Fruit fly (Drosophila melanogaster): ENCODE results near the gene CG32100.

The CG32100 gene

DNA sequence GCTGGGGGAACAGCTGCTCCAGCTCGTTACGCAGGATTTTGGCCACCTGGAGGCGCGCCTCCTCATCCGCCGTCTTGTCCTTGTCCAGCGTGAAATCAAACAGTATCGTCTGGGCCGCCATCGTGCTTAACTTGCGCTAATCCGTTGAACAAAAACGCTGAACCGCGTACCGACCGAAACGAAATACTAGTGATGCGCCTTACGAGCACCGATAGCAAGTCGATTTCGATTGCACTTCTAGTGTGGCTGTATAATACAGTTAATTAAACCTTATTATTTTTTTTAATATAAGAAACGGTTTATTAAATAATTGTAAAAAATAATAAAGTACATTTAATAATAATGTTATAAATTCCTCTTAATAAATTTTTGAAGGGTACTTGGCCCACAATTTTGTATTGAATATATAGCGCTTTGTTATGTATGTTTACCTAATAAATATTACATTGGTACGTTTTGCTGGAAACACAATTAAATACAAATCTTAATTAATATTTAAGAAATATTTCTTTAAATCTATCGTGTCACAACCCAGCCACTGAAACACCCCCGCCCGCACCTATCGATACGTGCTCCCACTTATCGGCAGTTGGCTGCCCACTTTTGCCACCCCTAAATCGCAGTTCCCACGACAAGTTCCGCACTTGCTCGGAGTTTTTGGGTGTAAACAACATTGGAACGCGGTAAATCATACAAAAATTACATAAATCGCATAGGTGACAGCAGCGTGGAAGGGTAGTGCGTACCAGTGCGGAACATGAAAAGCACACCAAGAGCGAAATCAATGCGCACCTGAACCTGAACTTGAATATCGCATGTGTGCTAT, 9.9 kb downstream of the CG32100 start, which contains the start of the genes Sms and INPP5E (continued):
- TF ChIP-seq CG7372 (GFP tag; IDR thresholded peaks at IDR 0.05) (no peak), grau (tag; optimal IDR thresholded peaks at IDR 0.05) (peak; percentile 61), CG30020 (tag; optimal IDR thresholded peaks at IDR 0.05) (peak; percentile 63), gsb (GFP tag; IDR thresholded peaks at IDR 0.05) (no peak), CG32532 (GFP tag; IDR thresholded peaks at IDR 0.05) (peak; percentile 69), CG7357 (GFP tag; IDR thresholded peaks at IDR 0.05) (no peak), slou (GFP tag; optimal IDR thresholded peaks at IDR 0.05) (no peak), gcm2 (GFP tag; optimal IDR thresholded peaks at IDR 0.05) (no peak), gcm (GFP tag; optimal IDR thresholded peaks at IDR 0.05) (peak; percentile 13), CG8290 (GFP tag; optimal IDR thresholded peaks at IDR 0.05) (peak; percentile 20), CG8290 (tag; optimal IDR thresholded peaks at IDR 0.05) (peak in 1 of 2 experiments; percentile 54), repo (GFP tag; optimal IDR thresholded peaks at IDR 0.05) (no peak), NFAT (GFP tag; IDR thresholded peaks at IDR 0.05) (peak; percentile 73), CG17328 (GFP tag; IDR thresholded peaks at IDR 0.05) (no peak), CrebB (tag; optimal IDR thresholded peaks at IDR 0.05) (no peak), disco-r (GFP tag; optimal IDR thresholded peaks at IDR 0.05) (no peak), dmrt11E (tag; optimal IDR thresholded peaks at IDR 0.05) (peak; percentile 72), CG10147 (GFP tag; optimal IDR thresholded peaks at IDR 0.05) (no peak), chn (GFP tag; optimal IDR thresholded peaks at IDR 0.05) (peak; percentile 6), Myb (GFP tag; optimal IDR thresholded peaks at IDR 0.05) (no peak), dimm (GFP tag; IDR thresholded peaks at IDR 0.05) (no peak), aop (GFP tag; IDR thresholded peaks at IDR 0.05) (no peak), Adf1 (GFP tag; IDR thresholded peaks at IDR 0.05) (no peak), CG43689 (GFP tag; IDR thresholded peaks at IDR 0.05) (no peak), hbn (GFP tag; IDR thresholded peaks at IDR 0.05; ENCODE audit: partially characterized antibody) (peak; percentile 80), phol (tag; optimal IDR thresholded peaks at IDR 0.05) (peak; percentile 65), CG4424 (GFP tag; optimal IDR thresholded peaks at IDR 0.05) (peak; percentile 34), ro (GFP tag; IDR thresholded peaks at IDR 0.05) (no peak), Blimp-1 (GFP tag; optimal IDR thresholded peaks at IDR 0.05) (no peak), CG11085 (GFP tag; IDR thresholded peaks at IDR 0.05) (peak; percentile 48), CG18599 (GFP tag; optimal IDR thresholded peaks at IDR 0.05) (peak; percentile 47), CG2678 (tag; optimal IDR thresholded peaks at IDR 0.05) (peak; percentile 70), B-H1 (GFP tag; IDR thresholded peaks at IDR 0.05) (no peak), CkIIα-i1 (GFP tag; IDR thresholded peaks at IDR 0.05) (no peak), seq (GFP tag; IDR thresholded peaks at IDR 0.05) (0 out of 2 replicates have a peak, but pooled peaks have one; percentile 7), Bdp1 (GFP tag; optimal IDR thresholded peaks at IDR 0.05) (no peak), fd96Cb (tag; optimal IDR thresholded peaks at IDR 0.05) (peak; percentile 34), CG4404 (GFP tag; IDR thresholded peaks at IDR 0.05) (peak; percentile 30; the same call in 1 of the 2 replicates), CG17612 (GFP tag; IDR thresholded peaks at IDR 0.05) (no peak), hkb (optimal IDR thresholded peaks at IDR 0.05) (no peak), hkb (GFP tag; IDR thresholded peaks at IDR 0.05) (0 out of 2 replicates have a peak, but pooled peaks have one; percentile 9), Bgb (GFP tag; IDR thresholded peaks at IDR 0.05; ENCODE audit: partially characterized antibody) (peak; percentile 84), ab (GFP tag; optimal IDR thresholded peaks at IDR 0.05) (no peak), Awh (GFP tag; IDR thresholded peaks at IDR 0.05) (no peak), sna (GFP tag; IDR thresholded peaks at IDR 0.05; ENCODE audit: partially characterized antibody) (peak; percentile 75; the same call in 1 of the 2 replicates), MESR4 (GFP tag; optimal IDR thresholded peaks at IDR 0.05) (peak; percentile 74), CG4328 (GFP tag; optimal IDR thresholded peaks at IDR 0.05) (peak; percentile 27), CG9727 (GFP tag; optimal IDR thresholded peaks at IDR 0.05) (peak; percentile 73), CG6654 (GFP tag; optimal IDR thresholded peaks at IDR 0.05) (no peak), CG3065 (GFP tag; optimal IDR thresholded peaks at IDR 0.05) (no peak), Rfx (GFP tag; IDR thresholded peaks at IDR 0.05) (peak; percentile 77)

Data from whole organism, embryonic.